Fruit fly (Drosophila melanogaster) whole organism, embryonic: ENCODE results near the gene PGRP-SD.

Experiments used
- Abd-B ChIP-seq: fragments of 200-800 bp; sonication (Bioruptor generic); optimal IDR thresholded peaks from 2 replicates; lab custom pipeline; 2018; ENCODE audit warnings: missing biosample characterization, mild to moderate bottlenecking, missing genetic modification characterization, moderate library complexity
- Atf6 ChIP-seq: fragments of 200-800 bp; sonication (Bioruptor generic); IDR thresholded peaks from 2 replicates; pipeline ENCODE4 v1.3.6; 2022; ENCODE audit warnings: missing biosample characterization, missing genetic modification characterization
- Bgb ChIP-seq: fragments of 200-800 bp; sonication (Bioruptor generic); IDR thresholded peaks from 2 replicates; pipeline ENCODE4 v1.3.6; 2022; ENCODE audit warnings: missing biosample characterization, missing genetic modification characterization; ENCODE audit not compliant: partially characterized antibody
- CG1024 ChIP-seq: fragments of 200-800 bp; sonication (Bioruptor generic); IDR thresholded peaks from 2 replicates; pipeline ENCODE4 v1.3.6; 2022; ENCODE audit warnings: missing biosample characterization, missing genetic modification characterization
- CG10654 ChIP-seq: fragments of 200-800 bp; sonication (Bioruptor generic); optimal IDR thresholded peaks from 2 replicates; lab custom pipeline; 2016; ENCODE audit warnings: missing biosample characterization, missing genetic modification characterization
- CG11247 ChIP-seq: fragments of 200-800 bp; sonication (Bioruptor generic); IDR thresholded peaks from 2 replicates; pipeline ENCODE4 v1.3.6; 2022; ENCODE audit warnings: missing biosample characterization, missing genetic modification characterization
- CG1233 ChIP-seq: fragments of 200-800 bp; sonication (Bioruptor generic); optimal IDR thresholded peaks from 4 replicates; lab custom pipeline; 2018; ENCODE audit warnings: missing biosample characterization, mild to moderate bottlenecking, missing genetic modification characterization
- CG12391 ChIP-seq: fragments of 200-800 bp; sonication (Bioruptor generic); optimal IDR thresholded peaks from 3 replicates; lab custom pipeline; 2018; ENCODE audit warnings: missing biosample characterization, mild to moderate bottlenecking, missing genetic modification characterization, moderate library complexity
- CG13624 ChIP-seq: fragments of 200-800 bp; sonication (Bioruptor generic); optimal IDR thresholded peaks from 2 replicates; lab custom pipeline; 2016; ENCODE audit warnings: missing biosample characterization, missing genetic modification characterization
- CG14441 ChIP-seq: fragments of 200-800 bp; sonication (Bioruptor generic); IDR thresholded peaks from 2 replicates; pipeline ENCODE4 v1.3.6; 2022; ENCODE audit warnings: missing biosample characterization, missing genetic modification characterization
- CG15514 ChIP-seq: fragments of 200-800 bp; sonication (Bioruptor generic); optimal IDR thresholded peaks from 3 replicates; lab custom pipeline; 2017; ENCODE audit warnings: missing biosample characterization, missing genetic modification characterization, mild to moderate bottlenecking, moderate library complexity, missing genetic modification reagents
- CG17328 ChIP-seq: fragments of 200-800 bp; sonication (Bioruptor generic); IDR thresholded peaks from 2 replicates; pipeline ENCODE4 v1.3.6; 2022; ENCODE audit warnings: missing biosample characterization, missing genetic modification characterization
- CG17385 ChIP-seq: fragments of 200-800 bp; sonication (Bioruptor generic); optimal IDR thresholded peaks from 3 replicates; lab custom pipeline; 2018; ENCODE audit warnings: missing biosample characterization, mild to moderate bottlenecking, missing genetic modification characterization
- CG2120 ChIP-seq: fragments of 200-800 bp; sonication (Bioruptor generic); optimal IDR thresholded peaks from 3 replicates; lab custom pipeline; 2016; ENCODE audit warnings: missing biosample characterization, missing genetic modification characterization
- CG33213 ChIP-seq: fragments of 200-800 bp; sonication (Bioruptor generic); optimal IDR thresholded peaks from 3 replicates; lab custom pipeline; 2016; ENCODE audit warnings: missing biosample characterization, missing genetic modification characterization
- CG7357 ChIP-seq: fragments of 200-800 bp; sonication (Bioruptor generic); IDR thresholded peaks from 3 replicates; pipeline ENCODE4 v1.3.6; 2022; ENCODE audit warnings: missing biosample characterization, missing genetic modification characterization
- CG7786 ChIP-seq: fragments of 200-800 bp; sonication (Bioruptor generic); optimal IDR thresholded peaks from 2 replicates; lab custom pipeline; 2016; ENCODE audit warnings: missing biosample characterization, missing genetic modification characterization
- CG8388 ChIP-seq: fragments of 200-800 bp; sonication (Bioruptor generic); optimal IDR thresholded peaks from 2 replicates; lab custom pipeline; 2019; ENCODE audit warnings: missing biosample characterization, mild to moderate bottlenecking, missing genetic modification characterization, moderate library complexity
- CG9727 ChIP-seq: fragments of 200-800 bp; sonication (Bioruptor generic); optimal IDR thresholded peaks from 3 replicates; lab custom pipeline; 2017; ENCODE audit warnings: missing biosample characterization, mild to moderate bottlenecking, missing genetic modification characterization
- CG9932 ChIP-seq: fragments of 200-800 bp; sonication (Bioruptor generic); IDR thresholded peaks from 2 replicates; pipeline ENCODE4 v1.3.6; 2022; ENCODE audit warnings: missing biosample characterization, missing genetic modification characterization
- D ChIP-seq, 2 experiments: fragments of 200-800 bp in 1 of 2; fragments of >200 bp in 1 of 2; sonication (Bioruptor generic) in 1 of 2; optimal IDR thresholded peaks; 2 replicates in 1 of 2; 3 replicates in 1 of 2; lab custom pipeline; 2017; ENCODE audit warnings: mild to moderate bottlenecking in 1 of 2, missing biosample characterization in 1 of 2, missing genetic modification characterization in 1 of 2, missing genetic modification reagents in 1 of 2
- Dad ChIP-seq: fragments of 200-800 bp; sonication (Bioruptor generic); optimal IDR thresholded peaks from 3 replicates; lab custom pipeline; 2016; ENCODE audit warnings: missing biosample characterization, missing genetic modification characterization
- Deaf1 ChIP-seq: fragments of 200-800 bp; optimal IDR thresholded peaks from 3 replicates; lab custom pipeline; 2019; ENCODE audit warnings: missing biosample characterization, mild to moderate bottlenecking, missing genetic modification characterization, moderate library complexity
- Dek ChIP-seq: fragments of 200-800 bp; sonication (Bioruptor generic); optimal IDR thresholded peaks from 3 replicates; lab custom pipeline; 2019; ENCODE audit warnings: missing biosample characterization, mild to moderate bottlenecking, missing genetic modification characterization, moderate library complexity
- Hey ChIP-seq: fragments of 200-800 bp; sonication (Bioruptor generic); optimal IDR thresholded peaks from 3 replicates; lab custom pipeline; 2018; ENCODE audit warnings: missing biosample characterization, mild to moderate bottlenecking, missing genetic modification characterization
- Opbp ChIP-seq: fragments of 200-800 bp; sonication (Bioruptor generic); IDR thresholded peaks from 3 replicates; pipeline ENCODE4 v1.3.6; 2022; ENCODE audit warnings: missing biosample characterization, missing genetic modification characterization; ENCODE audit not compliant: partially characterized antibody
- PHDP ChIP-seq: fragments of 200-800 bp; sonication (Bioruptor generic); optimal IDR thresholded peaks from 3 replicates; lab custom pipeline; 2018; ENCODE audit warnings: missing biosample characterization, mild to moderate bottlenecking, missing genetic modification characterization, moderate library complexity
- Ptx1 ChIP-seq: fragments of 200-800 bp; sonication (Bioruptor generic); IDR thresholded peaks from 2 replicates; pipeline ENCODE4 v1.3.6; 2022; ENCODE audit warnings: missing biosample characterization, missing genetic modification characterization
- Side ChIP-seq: fragments of 200-800 bp; sonication (Bioruptor generic); optimal IDR thresholded peaks from 2 replicates; lab custom pipeline; 2016; ENCODE audit warnings: missing biosample characterization, missing genetic modification characterization
- Sox102F ChIP-seq: fragments of 200-800 bp; sonication (Bioruptor generic); optimal IDR thresholded peaks from 2 replicates; lab custom pipeline; 2018; ENCODE audit warnings: missing biosample characterization, mild to moderate bottlenecking, missing genetic modification characterization, moderate library complexity
- YL-1 ChIP-seq: fragments of 200-800 bp; sonication (Bioruptor generic); optimal IDR thresholded peaks from 3 replicates; lab custom pipeline; 2017; ENCODE audit warnings: missing biosample characterization, mild to moderate bottlenecking, missing genetic modification characterization
- bsh ChIP-seq, 2 experiments: fragments of 200-800 bp; sonication (Bioruptor generic); optimal IDR thresholded peaks; 2 replicates each; lab custom pipeline; 2017 to 2018; ENCODE audit warnings: mild to moderate bottlenecking in 2 of 2, missing biosample characterization in 2 of 2, missing genetic modification characterization in 2 of 2, moderate library complexity in 1 of 2
- cwo ChIP-seq: fragments of 200-800 bp; sonication (Bioruptor generic); optimal IDR thresholded peaks from 3 replicates; lab custom pipeline; 2017; ENCODE audit warnings: missing biosample characterization, missing genetic modification characterization, mild to moderate bottlenecking, moderate library complexity, missing genetic modification reagents
- dan ChIP-seq: fragments of 200-800 bp; sonication (Bioruptor generic); IDR thresholded peaks from 2 replicates; pipeline ENCODE4 v1.3.6; 2022; ENCODE audit warnings: missing biosample characterization, missing genetic modification characterization
- dmrt11E ChIP-seq: fragments of 200-800 bp; sonication (Bioruptor generic); optimal IDR thresholded peaks from 3 replicates; lab custom pipeline; 2018; ENCODE audit warnings: missing biosample characterization, mild to moderate bottlenecking, missing genetic modification characterization, moderate library complexity
- dmrt99B ChIP-seq: fragments of 200-800 bp; sonication (Bioruptor generic); optimal IDR thresholded peaks from 2 replicates; lab custom pipeline; 2018; ENCODE audit warnings: missing biosample characterization, mild to moderate bottlenecking, missing genetic modification characterization, moderate library complexity
- dpn ChIP-seq, 2 experiments: fragments of 200-800 bp; sonication (Bioruptor generic); optimal IDR thresholded peaks; 3 replicates each; lab custom pipeline; 2016; ENCODE audit warnings: missing biosample characterization in 2 of 2, missing genetic modification characterization in 2 of 2
- dysf ChIP-seq: fragments of 200-800 bp; sonication (Bioruptor generic); IDR thresholded peaks from 3 replicates; pipeline ENCODE4 v1.3.6; 2022; ENCODE audit warnings: missing biosample characterization, missing genetic modification characterization
- eve ChIP-seq, 2 experiments: fragments of >200 bp; optimal IDR thresholded peaks; 2 replicates each; lab custom pipeline; 2017; ENCODE audit warnings: missing biosample characterization in 2 of 2, missing genetic modification characterization in 2 of 2
- fd96Cb ChIP-seq: fragments of 200-800 bp; sonication (Bioruptor generic); optimal IDR thresholded peaks from 2 replicates; lab custom pipeline; 2018; ENCODE audit warnings: missing biosample characterization, mild to moderate bottlenecking, missing genetic modification characterization, moderate library complexity
- gem ChIP-seq: fragments of 200-800 bp; sonication (Bioruptor generic); optimal IDR thresholded peaks from 2 replicates; lab custom pipeline; 2019; ENCODE audit warnings: missing biosample characterization, mild to moderate bottlenecking, missing genetic modification characterization, moderate library complexity
- jing ChIP-seq: fragments of 200-800 bp; sonication (Bioruptor generic); optimal IDR thresholded peaks from 2 replicates; lab custom pipeline; 2018; ENCODE audit warnings: missing biosample characterization, mild to moderate bottlenecking, missing genetic modification characterization
- jumu ChIP-seq: fragments of 200-800 bp; sonication (Bioruptor generic); optimal IDR thresholded peaks from 3 replicates; lab custom pipeline; 2016; ENCODE audit warnings: missing biosample characterization, missing genetic modification characterization
- nom ChIP-seq: fragments of 200-800 bp; sonication (Bioruptor generic); optimal IDR thresholded peaks from 2 replicates; lab custom pipeline; 2017; ENCODE audit warnings: missing biosample characterization, missing genetic modification characterization, mild to moderate bottlenecking, moderate library complexity, missing genetic modification reagents
- oc ChIP-seq: fragments of 200-800 bp; sonication (Bioruptor generic); optimal IDR thresholded peaks from 2 replicates; lab custom pipeline; 2018; ENCODE audit warnings: missing biosample characterization, mild to moderate bottlenecking, missing genetic modification characterization, moderate library complexity
- peb ChIP-seq: fragments of 200-800 bp; sonication (Bioruptor generic); IDR thresholded peaks from 2 replicates; pipeline ENCODE4 v1.3.6; 2022; ENCODE audit warnings: missing biosample characterization, missing genetic modification characterization
- sd ChIP-seq: fragments of 200-800 bp; sonication (Bioruptor generic); optimal IDR thresholded peaks from 3 replicates; lab custom pipeline; 2018; ENCODE audit warnings: missing biosample characterization, mild to moderate bottlenecking, missing genetic modification characterization, moderate library complexity
- sens ChIP-seq: fragments of 200-800 bp; sonication (Bioruptor generic); peaks from one replicate; lab custom pipeline; 2016; ENCODE audit warnings: missing biosample characterization, missing genetic modification characterization
- tap ChIP-seq: fragments of 200-800 bp; optimal IDR thresholded peaks from 3 replicates; lab custom pipeline; 2019; ENCODE audit warnings: missing biosample characterization, mild to moderate bottlenecking, missing genetic modification characterization, moderate library complexity

PGRP-SD gene

DNA sequence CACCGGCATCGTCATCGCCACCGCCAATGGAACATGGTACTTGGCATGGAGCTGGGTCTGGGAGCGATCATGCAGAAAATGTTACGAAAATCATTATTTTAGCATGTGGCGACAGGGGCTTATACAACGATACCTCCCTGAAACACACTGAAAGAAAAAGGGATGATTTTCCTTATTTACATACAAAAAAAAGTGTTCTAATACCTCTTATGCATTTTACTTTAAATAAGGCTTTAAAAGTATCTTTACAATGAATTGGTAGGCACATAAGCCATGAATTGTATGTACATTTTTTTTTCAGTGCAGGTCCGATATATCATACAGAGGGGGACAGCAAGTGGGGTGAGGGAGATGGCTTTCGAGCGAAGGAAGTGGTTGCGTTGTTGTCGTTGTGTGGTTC is 36.8 kb upstream of the PGRP-SD start (continued):
- TF ChIP-seq Hey (tag; lab: Kevin White, UChicago) (no peak), Side (GFP tag; lab: Kevin White, UChicago) (peak; percentile 24), Dek (peak; percentile 13), CG9932 (GFP tag; lab: Robert Waterston, UW) (peak; percentile 41), peb (GFP tag; lab: Robert Waterston, UW) (0 out of 2 replicates have a peak, but pooled peaks have one; percentile 28), jumu (GFP tag; lab: Kevin White, UChicago) (peak; percentile 27), Abd-B (GFP tag; lab: Kevin White, UChicago) (peak; percentile 37), dan (no peak), sens (GFP tag; lab: Kevin White, UChicago) (peak; percentile 88), Deaf1 (tag; lab: Kevin White, UChicago) (peak; percentile 18), CG1233 (no peak), oc (peak; percentile 13), tap (tag; lab: Kevin White, UChicago) (peak; percentile 54), CG1024 (GFP tag; lab: Robert Waterston, UW) (no peak), Opbp (GFP tag; lab: Robert Waterston, UW) (no peak), dmrt11E (tag; lab: Kevin White, UChicago) (peak; percentile 56), CG7357 (peak; percentile 16; the same call in 1 of the 3 replicates), dmrt99B (tag; lab: Kevin White, UChicago) (peak; percentile 68), YL-1 (no peak), CG33213 (GFP tag; lab: Kevin White, UChicago) (no peak), Ptx1 (peak; percentile 59), Bgb (GFP tag; lab: Robert Waterston, UW) (no peak), CG15514 (GFP tag; lab: Kevin White, UChicago) (peak; percentile 6), CG13624 (GFP tag; lab: Kevin White, UChicago) (peak; percentile 8), dpn (GFP tag; optimal IDR thresholded peaks at IDR 0.05; lab: Kevin White, UChicago) (peak; percentile 19 to 39), Atf6 (GFP tag; lab: Robert Waterston, UW) (peak; percentile 31; the same call in 1 of the 2 replicates), Sox102F (GFP tag; lab: Kevin White, UChicago) (peak; percentile 69), CG7786 (peak; percentile 27), CG17385 (peak; percentile 25), eve (GFP tag; optimal IDR thresholded peaks at IDR 0.05; lab: Kevin White, UChicago) (peak in 1 of 2 experiments; percentile 44), CG2120 (peak; percentile 23), cwo (peak; percentile 29), CG9727 (GFP tag; lab: Kevin White, UChicago) (peak; percentile 32), PHDP (tag; lab: Kevin White, UChicago) (peak; percentile 52), CG8388 (GFP tag; lab: Kevin White, UChicago) (peak; percentile 28), dysf (GFP tag; lab: Robert Waterston, UW) (peak; percentile 60; the same call in 2 of the 3 replicates), CG17328 (peak; percentile 54; the same call in 1 of the 2 replicates), Dad (GFP tag; lab: Kevin White, UChicago) (no peak), bsh (GFP tag; optimal IDR thresholded peaks at IDR 0.05; lab: Kevin White, UChicago) (peak in 1 of 2 experiments; percentile 68), jing (GFP tag; lab: Kevin White, UChicago) (peak; percentile 5), sd (tag; lab: Kevin White, UChicago) (no peak), D (optimal IDR thresholded peaks at IDR 0.05; lab: Kevin White, UChicago) (no peak), D (GFP tag; optimal IDR thresholded peaks at IDR 0.05; lab: Kevin White, UChicago) (peak; percentile 23), gem (tag; lab: Kevin White, UChicago) (peak; percentile 72), CG14441 (GFP tag; lab: Robert Waterston, UW) (peak; percentile 43; the same call in 1 of the 2 replicates), CG12391 (tag; lab: Kevin White, UChicago) (peak; percentile 51), fd96Cb (tag; lab: Kevin White, UChicago) (peak; percentile 43), CG11247 (GFP tag; lab: Robert Waterston, UW) (no peak), CG10654 (GFP tag; lab: Kevin White, UChicago) (peak; percentile 27), nom (GFP tag; lab: Kevin White, UChicago) (peak; percentile 2)
